Fruit fly (Drosophila melanogaster): ENCODE data around the gene CG5262.

The CG5262 gene

DNA sequence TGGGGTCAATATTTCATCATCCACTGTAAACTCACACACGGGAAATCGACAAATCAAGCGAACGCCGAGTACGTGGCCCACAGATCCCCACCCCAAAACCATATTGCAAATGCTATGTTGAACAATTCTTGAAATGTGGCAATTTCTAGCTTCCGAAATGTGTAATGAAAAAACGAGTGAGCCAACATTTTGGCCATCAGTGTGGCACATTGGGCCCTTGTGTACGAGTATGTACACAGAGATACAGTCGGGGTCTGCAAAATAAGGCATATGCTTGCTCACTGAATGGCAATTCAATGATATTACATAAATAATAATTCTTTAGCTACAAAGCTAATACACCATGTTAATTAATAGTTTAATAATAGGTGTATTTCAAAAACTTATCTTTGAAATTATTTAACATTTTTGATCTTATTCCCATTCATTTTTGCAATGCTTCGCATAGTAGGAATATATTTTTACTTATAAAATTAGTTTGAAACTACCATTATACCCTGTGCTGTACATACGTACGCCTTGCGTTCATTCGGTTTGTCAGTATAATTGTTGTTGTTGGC lies 30.6 kb downstream of the CG5262 start (continued):
- TF ChIP-seq acj6 (GFP tag; optimal IDR thresholded peaks at IDR 0.05), result peak; percentile 95
- peak; percentile 84 for TF ChIP-seq CG16779 (tag; optimal IDR thresholded peaks at IDR 0.05)
- TF ChIP-seq Sox14 (GFP tag; optimal IDR thresholded peaks at IDR 0.05), result peak; percentile 95
- peak; percentile 96 for TF ChIP-seq CG8119 (GFP tag; IDR thresholded peaks at IDR 0.05)
- peak; percentile 85 for TF ChIP-seq CG10669 (GFP tag; optimal IDR thresholded peaks at IDR 0.05)
- TF ChIP-seq svp (GFP tag), result peak; percentile 95
- TF ChIP-seq Eip78C (GFP tag), result peak; percentile 99
- TF ChIP-seq CG9139 (GFP tag; optimal IDR thresholded peaks at IDR 0.05), result peak; percentile 78
- peak; percentile 92 for TF ChIP-seq CG15336 (GFP tag; IDR thresholded peaks at IDR 0.05)
- peak; percentile 81 to 83 for TF ChIP-seq ss (GFP tag; optimal IDR thresholded peaks at IDR 0.05)
- TF ChIP-seq fd85E (GFP tag; optimal IDR thresholded peaks at IDR 0.05), result peak; percentile 82
- TF ChIP-seq vri (GFP tag; optimal IDR thresholded peaks at IDR 0.05), result peak; percentile 88
- peak; percentile 75 for TF ChIP-seq Blimp-1 (GFP tag; optimal IDR thresholded peaks at IDR 0.05)
- TF ChIP-seq CG3032 (tag; optimal IDR thresholded peaks at IDR 0.05), result peak; percentile 90
- TF ChIP-seq Ets96B (tag; optimal IDR thresholded peaks at IDR 0.05), result peak; percentile 89
- TF ChIP-seq OdsH (GFP tag; optimal IDR thresholded peaks at IDR 0.05), result peak; percentile 96
- TF ChIP-seq salr (GFP tag; optimal IDR thresholded peaks at IDR 0.05), result peak; percentile 67 to 94
- TF ChIP-seq CG11294 (GFP tag; IDR thresholded peaks at IDR 0.05), result peak; percentile 83
- TF ChIP-seq CG11762 (GFP tag; optimal IDR thresholded peaks at IDR 0.05; ENCODE audit: insufficient read depth), result peak; percentile 86
- TF ChIP-seq CG3919 (GFP tag; optimal IDR thresholded peaks at IDR 0.05), result peak; percentile 93
- peak; percentile 75 for TF ChIP-seq CG6854 (GFP tag; optimal IDR thresholded peaks at IDR 0.05)
- peak; percentile 96 for TF ChIP-seq CG32006 (GFP tag; optimal IDR thresholded peaks at IDR 0.05)
- TF ChIP-seq CG11902 (GFP tag; optimal IDR thresholded peaks at IDR 0.05), result peak; percentile 88
- peak; percentile 83 for TF ChIP-seq Ets21C (GFP tag; optimal IDR thresholded peaks at IDR 0.05)
- peak; percentile 95 for TF ChIP-seq esn (GFP tag; optimal IDR thresholded peaks at IDR 0.05)
- peak; percentile 92 for TF ChIP-seq achi (GFP tag; optimal IDR thresholded peaks at IDR 0.05)
- peak; percentile 86 for TF ChIP-seq dsx (GFP tag; optimal IDR thresholded peaks at IDR 0.05; ENCODE audit: poor library complexity, severe bottlenecking)
- TF ChIP-seq CG4318 (GFP tag; optimal IDR thresholded peaks at IDR 0.05), result peak; percentile 87
- TF ChIP-seq CG7368 (GFP tag; optimal IDR thresholded peaks at IDR 0.05), result peak; percentile 83
- peak; percentile 87 for TF ChIP-seq eg (GFP tag; IDR thresholded peaks at IDR 0.05)
- peak; percentile 88 for TF ChIP-seq fkh (GFP tag; optimal IDR thresholded peaks at IDR 0.05)
- TF ChIP-seq CG6792 (GFP tag; optimal IDR thresholded peaks at IDR 0.05), result peak; percentile 92

DNA sequence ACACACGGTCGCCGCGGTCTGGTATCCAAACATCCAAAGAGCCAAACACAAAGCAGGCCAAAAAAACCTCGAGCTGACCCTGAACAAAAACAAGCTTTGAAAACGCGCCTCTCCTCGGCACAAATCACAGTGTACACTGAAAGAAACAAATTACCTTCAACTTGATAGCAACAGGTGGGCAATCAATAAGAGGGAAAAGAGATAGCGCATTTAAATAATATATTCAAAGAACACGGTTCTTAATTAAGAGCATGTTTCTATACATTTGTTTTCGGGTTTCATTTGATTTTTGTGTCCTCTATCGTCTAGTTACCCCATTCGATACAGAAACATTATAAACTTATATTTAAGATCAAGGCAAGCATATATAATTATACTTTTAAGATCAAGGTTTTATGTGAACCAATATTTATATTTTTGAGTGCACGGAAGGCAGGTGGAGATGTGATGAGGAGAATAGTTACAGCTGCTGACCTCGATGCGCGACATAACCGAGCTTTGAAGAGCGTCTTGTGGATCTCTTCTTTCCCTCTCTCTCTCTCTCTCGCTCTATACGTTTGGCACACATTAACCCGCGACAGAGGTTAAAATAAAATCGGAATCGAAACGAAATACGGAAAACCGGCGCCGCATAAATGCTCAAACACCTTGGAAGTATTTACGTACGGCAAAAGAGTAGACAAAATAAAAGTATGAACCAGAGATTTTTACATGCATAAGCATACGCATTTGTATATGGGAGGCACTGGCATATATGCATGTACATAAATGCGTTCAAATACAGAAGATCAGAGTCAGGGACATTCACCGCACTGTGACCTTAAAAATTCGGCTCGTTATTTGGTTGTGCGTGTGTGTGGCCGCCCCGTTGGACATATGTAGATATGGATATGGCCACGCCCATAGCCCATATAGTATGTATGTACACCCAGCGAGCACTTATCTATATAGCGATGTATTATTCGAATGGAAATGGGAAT lies 31.7 kb downstream of the CG5262 start:
- TF ChIP-seq Ets96B (tag; optimal IDR thresholded peaks at IDR 0.05) (peak; percentile 79), Hr38 (GFP tag; optimal IDR thresholded peaks at IDR 0.05) (no peak), Sox102F (GFP tag; optimal IDR thresholded peaks at IDR 0.05) (peak; percentile 78), Lpt (GFP tag; optimal IDR thresholded peaks at IDR 0.05) (peak; percentile 84), CG8632 (GFP tag; optimal IDR thresholded peaks at IDR 0.05) (peak; percentile 79), CG11902 (GFP tag; optimal IDR thresholded peaks at IDR 0.05) (peak; percentile 62), Met (GFP tag; optimal IDR thresholded peaks at IDR 0.05) (peak; percentile 76), topi (GFP tag; optimal IDR thresholded peaks at IDR 0.05) (peak; percentile 73), OdsH (GFP tag; optimal IDR thresholded peaks at IDR 0.05) (peak; percentile 79), CG11294 (GFP tag; IDR thresholded peaks at IDR 0.05) (peak; percentile 65; the same call in 1 of the 2 replicates), Eip93F (GFP tag; optimal IDR thresholded peaks at IDR 0.05) (peak; percentile 11), svp (GFP tag) (peak; percentile 89), CG1621 (tag; optimal IDR thresholded peaks at IDR 0.05) (peak; percentile 39), Blimp-1 (GFP tag; optimal IDR thresholded peaks at IDR 0.05) (no peak), CG3919 (GFP tag; optimal IDR thresholded peaks at IDR 0.05) (peak; percentile 84), fd59A (GFP tag; optimal IDR thresholded peaks at IDR 0.05) (peak; percentile 75), CG6808 (GFP tag; optimal IDR thresholded peaks at IDR 0.05) (peak; percentile 65), vri (GFP tag; optimal IDR thresholded peaks at IDR 0.05) (peak; percentile 39), CG6276 (GFP tag; optimal IDR thresholded peaks at IDR 0.05) (peak; percentile 84), Gug (GFP tag; IDR thresholded peaks at IDR 0.05) (peak; percentile 52; the same call in 1 of the 2 replicates), Hr4 (GFP tag; optimal IDR thresholded peaks at IDR 0.05) (peak; percentile 88), CG6792 (GFP tag; optimal IDR thresholded peaks at IDR 0.05) (peak; percentile 78), spab (GFP tag; optimal IDR thresholded peaks at IDR 0.05) (peak; percentile 71), CG9139 (GFP tag; optimal IDR thresholded peaks at IDR 0.05) (peak; percentile 12)

Data from whole organism, prepupa.